Fruit fly (Drosophila melanogaster) whole organism, pupa: Measurements from ENCODE around the gene Rbf.

ENCODE experiments used
- CG10348 ChIP-seq: fragments of 200-800 bp; sonication (Bioruptor generic); IDR thresholded peaks from 2 replicates; pipeline ENCODE4 v1.3.6; 2022; ENCODE audit warnings: missing biosample characterization, missing genetic modification characterization
- Ets98B ChIP-seq: fragments of 200-800 bp; sonication (Bioruptor generic); IDR thresholded peaks from 2 replicates; pipeline ENCODE4 v1.3.6; 2022; ENCODE audit warnings: missing biosample characterization, missing genetic modification characterization
- Snoo ChIP-seq: fragments of 200-800 bp; sonication (Bioruptor generic); optimal IDR thresholded peaks from 3 replicates; lab custom pipeline; 2017; ENCODE audit warnings: missing biosample characterization, mild to moderate bottlenecking, missing genetic modification characterization, inconsistent platforms
- fd96Ca ChIP-seq: fragments of 200-800 bp; sonication (Bioruptor generic); IDR thresholded peaks from 3 replicates; pipeline ENCODE4 v1.3.6; 2022; ENCODE audit warnings: missing biosample characterization, missing genetic modification characterization
- gl ChIP-seq: fragments of 200-800 bp; sonication (Bioruptor generic); optimal IDR thresholded peaks from 2 replicates; lab custom pipeline; 2018; ENCODE audit warnings: missing biosample characterization, mild to moderate bottlenecking, missing genetic modification characterization

- TF ChIP-seq fd96Ca (no peak), Ets98B (GFP tag; lab: Robert Waterston, UW) (no peak), Snoo (no peak), gl (tag; lab: Kevin White, UChicago) (no peak), CG10348 (no peak)
Observed at dm6 chrX:790039-790597, 11.2 kb downstream of the Rbf start, which contains the start of gene CG13360.
